Fruit fly (Drosophila melanogaster) S2 (cell line): ENCODE measurements around the gene CG7557.

Source experiments
- CG8478 ChIP-seq: fragments of >200 bp; optimal IDR thresholded peaks from 2 replicates; lab custom pipeline; 2018
- CTCF ChIP-seq, 2 experiments: fragments of >200 bp; optimal IDR thresholded peaks; 2 replicates each; lab custom pipeline; 2018

- TF ChIP-seq CTCF (optimal IDR thresholded peaks at IDR 0.05; lab: Kevin White, UChicago) (no peak), CG8478 (lab: Kevin White, UChicago) (no peak)
Measured at dm6 chr3L:11466985-11467384, 22.0 kb downstream of the CG7557 start.
